Fruit fly (Drosophila melanogaster) whole organism, embryonic: ENCODE measurements around the gene IKKbeta.

ENCODE experiments used
- B-H2 ChIP-seq: fragments of 200-800 bp; sonication (Bioruptor generic); optimal IDR thresholded peaks from 2 replicates; lab custom pipeline; 2018; ENCODE audit warnings: missing biosample characterization, mild to moderate bottlenecking, missing genetic modification characterization
- CG12155 ChIP-seq: fragments of 200-800 bp; sonication (Bioruptor generic); optimal IDR thresholded peaks from 3 replicates; lab custom pipeline; 2016; ENCODE audit warnings: missing biosample characterization, missing genetic modification characterization
- CG12769 ChIP-seq: fragments of 200-800 bp; sonication (Bioruptor generic); optimal IDR thresholded peaks from 2 replicates; lab custom pipeline; 2019; ENCODE audit warnings: missing biosample characterization, mild to moderate bottlenecking, missing genetic modification characterization, moderate library complexity
- CG13775 ChIP-seq: fragments of 200-800 bp; sonication (Bioruptor generic); optimal IDR thresholded peaks from 3 replicates; lab custom pipeline; 2017; ENCODE audit warnings: missing biosample characterization, mild to moderate bottlenecking, missing genetic modification characterization
- CG14965 ChIP-seq: fragments of 200-800 bp; sonication (Bioruptor generic); optimal IDR thresholded peaks from 2 replicates; lab custom pipeline; 2016; ENCODE audit warnings: missing biosample characterization, missing genetic modification characterization, borderline replicate concordance
- CG16863 ChIP-seq: fragments of 200-800 bp; sonication (Bioruptor generic); optimal IDR thresholded peaks from 3 replicates; lab custom pipeline; 2016; ENCODE audit warnings: missing biosample characterization, missing genetic modification characterization
- CG18011 ChIP-seq: fragments of 200-800 bp; sonication (Bioruptor generic); optimal IDR thresholded peaks from 2 replicates; lab custom pipeline; 2017; ENCODE audit warnings: missing biosample characterization, missing genetic modification characterization, mild to moderate bottlenecking, moderate library complexity, missing genotype
- CG1832 ChIP-seq: fragments of 200-800 bp; sonication (Bioruptor generic); optimal IDR thresholded peaks from 2 replicates; lab custom pipeline; 2017; ENCODE audit warnings: missing biosample characterization, mild to moderate bottlenecking, missing genetic modification characterization, inconsistent platforms
- CG2116 ChIP-seq: fragments of 200-800 bp; sonication (Bioruptor generic); optimal IDR thresholded peaks from 3 replicates; lab custom pipeline; 2018; ENCODE audit warnings: missing biosample characterization, mild to moderate bottlenecking, missing genetic modification characterization
- CG34376 ChIP-seq: fragments of 200-800 bp; sonication (Bioruptor generic); optimal IDR thresholded peaks from 2 replicates; lab custom pipeline; 2018; ENCODE audit warnings: missing biosample characterization, mild to moderate bottlenecking, missing genetic modification characterization
- CG3838 ChIP-seq: fragments of 200-800 bp; sonication (Bioruptor generic); optimal IDR thresholded peaks from 3 replicates; lab custom pipeline; 2016; ENCODE audit warnings: missing biosample characterization, missing genetic modification characterization
- CG6175 ChIP-seq: fragments of 200-800 bp; sonication (Bioruptor generic); IDR thresholded peaks from 3 replicates; pipeline ENCODE4 v1.3.6; 2022; ENCODE audit warnings: missing biosample characterization, missing genetic modification characterization
- CG6683 ChIP-seq: fragments of 200-800 bp; sonication (Bioruptor generic); optimal IDR thresholded peaks from 2 replicates; lab custom pipeline; 2017; ENCODE audit warnings: missing biosample characterization, mild to moderate bottlenecking, missing genetic modification characterization, missing genetic modification reagents
- CG7556 ChIP-seq: fragments of 200-800 bp; sonication (Bioruptor generic); optimal IDR thresholded peaks from 2 replicates; lab custom pipeline; 2017; ENCODE audit warnings: missing biosample characterization, mild to moderate bottlenecking, missing genetic modification characterization
- CG7987 ChIP-seq: fragments of 200-800 bp; sonication (Bioruptor generic); optimal IDR thresholded peaks from 2 replicates; lab custom pipeline; 2018; ENCODE audit warnings: missing biosample characterization, mild to moderate bottlenecking, missing genetic modification characterization, moderate library complexity
- Camta ChIP-seq: fragments of 200-800 bp; sonication (Bioruptor generic); optimal IDR thresholded peaks from 2 replicates; lab custom pipeline; 2016; ENCODE audit warnings: missing biosample characterization, missing genetic modification characterization
- CoRest ChIP-seq: fragments of 200-800 bp; sonication (Bioruptor generic); optimal IDR thresholded peaks from 3 replicates; lab custom pipeline; 2018; ENCODE audit warnings: missing biosample characterization, mild to moderate bottlenecking, missing genetic modification characterization, moderate library complexity
- D ChIP-seq, 2 experiments: fragments of 200-800 bp in 1 of 2; fragments of >200 bp in 1 of 2; sonication (Bioruptor generic) in 1 of 2; optimal IDR thresholded peaks; 2 replicates in 1 of 2; 3 replicates in 1 of 2; lab custom pipeline; 2017; ENCODE audit warnings: mild to moderate bottlenecking in 1 of 2, missing biosample characterization in 1 of 2, missing genetic modification characterization in 1 of 2, missing genetic modification reagents in 1 of 2
- Dbx ChIP-seq: fragments of 200-800 bp; sonication (Bioruptor generic); IDR thresholded peaks from 3 replicates; pipeline ENCODE4 v1.3.6; 2022; ENCODE audit warnings: missing biosample characterization, missing genetic modification characterization
- Dip2 ChIP-seq: fragments of 200-800 bp; sonication (Bioruptor generic); IDR thresholded peaks from 2 replicates; pipeline ENCODE4 v1.3.6; 2022; ENCODE audit warnings: missing biosample characterization, missing genetic modification characterization
- HHEX ChIP-seq: fragments of 200-800 bp; sonication (Bioruptor generic); optimal IDR thresholded peaks from 3 replicates; lab custom pipeline; 2017; ENCODE audit warnings: missing biosample characterization, mild to moderate bottlenecking, missing genetic modification characterization, missing genetic modification reagents
- HLH54F ChIP-seq: fragments of 200-800 bp; sonication (Bioruptor generic); optimal IDR thresholded peaks from 3 replicates; lab custom pipeline; 2016; ENCODE audit warnings: missing biosample characterization, missing genetic modification characterization
- HmgZ ChIP-seq: fragments of 200-800 bp; sonication (Bioruptor generic); optimal IDR thresholded peaks from 2 replicates; lab custom pipeline; 2018; ENCODE audit warnings: missing biosample characterization, mild to moderate bottlenecking, missing genetic modification characterization
- Lpt ChIP-seq: fragments of >200 bp; optimal IDR thresholded peaks from 2 replicates; lab custom pipeline; 2018; ENCODE audit warnings: missing biosample characterization, missing genetic modification characterization
- Nf-YB ChIP-seq: fragments of 200-800 bp; sonication (Bioruptor generic); optimal IDR thresholded peaks from 3 replicates; lab custom pipeline; 2019; ENCODE audit warnings: missing biosample characterization, mild to moderate bottlenecking, missing genetic modification characterization, moderate library complexity
- Sox100B ChIP-seq: fragments of 200-800 bp; sonication (Bioruptor generic); optimal IDR thresholded peaks from 3 replicates; lab custom pipeline; 2018; ENCODE audit warnings: missing biosample characterization, mild to moderate bottlenecking, missing genetic modification characterization
- Sox102F ChIP-seq: fragments of 200-800 bp; sonication (Bioruptor generic); optimal IDR thresholded peaks from 2 replicates; lab custom pipeline; 2018; ENCODE audit warnings: missing biosample characterization, mild to moderate bottlenecking, missing genetic modification characterization, moderate library complexity
- caup ChIP-seq: fragments of 200-800 bp; sonication (Bioruptor generic); optimal IDR thresholded peaks from 3 replicates; lab custom pipeline; 2017; ENCODE audit warnings: missing biosample characterization, mild to moderate bottlenecking, missing genetic modification characterization, moderate library complexity; ENCODE audit not compliant: severe bottlenecking
- chinmo ChIP-seq: fragments of 200-800 bp; sonication (Bioruptor generic); IDR thresholded peaks from 4 replicates; pipeline ENCODE4 v1.3.6; 2022; ENCODE audit warnings: missing biosample characterization, missing genetic modification characterization; ENCODE audit not compliant: partially characterized antibody
- chn ChIP-seq: fragments of 200-800 bp; sonication (Bioruptor generic); optimal IDR thresholded peaks from 2 replicates; lab custom pipeline; 2016; ENCODE audit warnings: missing biosample characterization, missing genetic modification characterization
- dimm ChIP-seq: fragments of 200-800 bp; sonication (Bioruptor generic); IDR thresholded peaks from 2 replicates; pipeline ENCODE4 v1.3.6; 2022; ENCODE audit warnings: missing biosample characterization, missing genetic modification characterization
- dpn ChIP-seq, 2 experiments: fragments of 200-800 bp; sonication (Bioruptor generic); optimal IDR thresholded peaks; 3 replicates each; lab custom pipeline; 2016; ENCODE audit warnings: missing biosample characterization in 2 of 2, missing genetic modification characterization in 2 of 2
- eve ChIP-seq, 2 experiments: fragments of >200 bp; optimal IDR thresholded peaks; 2 replicates each; lab custom pipeline; 2017; ENCODE audit warnings: missing biosample characterization in 2 of 2, missing genetic modification characterization in 2 of 2
- grau ChIP-seq: fragments of 200-800 bp; optimal IDR thresholded peaks from 3 replicates; lab custom pipeline; 2019; ENCODE audit warnings: missing biosample characterization, mild to moderate bottlenecking, missing genetic modification characterization, moderate library complexity
- gro ChIP-seq: fragments of 200-800 bp; sonication (Bioruptor generic); optimal IDR thresholded peaks from 2 replicates; lab custom pipeline; 2016; ENCODE audit warnings: missing biosample characterization, missing genetic modification characterization
- gsb-n ChIP-seq: fragments of 200-800 bp; sonication (Bioruptor generic); optimal IDR thresholded peaks from 3 replicates; lab custom pipeline; 2018; ENCODE audit warnings: missing biosample characterization, mild to moderate bottlenecking, missing genetic modification characterization
- ham ChIP-seq: fragments of 200-800 bp; sonication (Bioruptor generic); IDR thresholded peaks from 2 replicates; pipeline ENCODE4 v1.3.6; 2022; ENCODE audit warnings: missing biosample characterization, missing genetic modification characterization
- hkb ChIP-seq, 2 experiments: fragments of 200-800 bp in 1 of 2; fragments of >200 bp in 1 of 2; sonication (Bioruptor generic) in 1 of 2; IDR thresholded peaks in 1 of 2; optimal IDR thresholded peaks in 1 of 2; 2 replicates each; pipeline versions ENCODE4 v1.3.6 to Lab custom; 2017 to 2022; ENCODE audit warnings: missing biosample characterization in 1 of 2, missing genetic modification characterization in 1 of 2
- hth ChIP-seq: fragments of >200 bp; optimal IDR thresholded peaks from 2 replicates; lab custom pipeline; 2017; ENCODE audit warnings: inconsistent platforms
- lilli ChIP-seq: fragments of 200-800 bp; sonication (Bioruptor generic); optimal IDR thresholded peaks from 3 replicates; lab custom pipeline; 2016; ENCODE audit warnings: missing biosample characterization, missing genetic modification characterization
- lola ChIP-seq, 3 experiments: fragments of >200 bp in 2 of 3; fragments of 200-800 bp in 1 of 3; sonication (Bioruptor generic) in 1 of 3; optimal IDR thresholded peaks; 2 replicates each; lab custom pipeline; 2017 to 2019; ENCODE audit warnings: missing biosample characterization in 3 of 3, missing genetic modification characterization in 3 of 3, mild to moderate bottlenecking in 1 of 3, moderate library complexity in 1 of 3
- luna ChIP-seq: fragments of 200-800 bp; sonication (Bioruptor generic); optimal IDR thresholded peaks from 2 replicates; lab custom pipeline; 2016; ENCODE audit warnings: missing biosample characterization, missing genetic modification characterization
- onecut ChIP-seq: fragments of 200-800 bp; sonication (Bioruptor generic); IDR thresholded peaks from 2 replicates; pipeline ENCODE4 v1.3.6; 2022; ENCODE audit warnings: missing biosample characterization, missing genetic modification characterization
- pita ChIP-seq: fragments of 200-800 bp; sonication (Bioruptor generic); optimal IDR thresholded peaks from 2 replicates; lab custom pipeline; 2017; ENCODE audit warnings: missing biosample characterization, mild to moderate bottlenecking, missing genetic modification characterization
- rib ChIP-seq: fragments of 200-800 bp; sonication (Bioruptor generic); IDR thresholded peaks from 2 replicates; pipeline ENCODE4 v1.3.6; 2022; ENCODE audit warnings: missing biosample characterization, missing genetic modification characterization
- sens ChIP-seq: fragments of 200-800 bp; sonication (Bioruptor generic); peaks from one replicate; lab custom pipeline; 2016; ENCODE audit warnings: missing biosample characterization, missing genetic modification characterization
- sisA ChIP-seq: fragments of 200-800 bp; sonication (Bioruptor generic); IDR thresholded peaks from 2 replicates; pipeline ENCODE4 v1.3.6; 2022; ENCODE audit warnings: missing biosample characterization, missing genetic modification characterization
- tgo ChIP-seq: fragments of 200-800 bp; sonication (Bioruptor generic); IDR thresholded peaks from 3 replicates; pipeline ENCODE4 v1.3.6; 2022; ENCODE audit warnings: missing biosample characterization, missing genetic modification characterization
- unpg ChIP-seq: fragments of 200-800 bp; sonication (Bioruptor generic); optimal IDR thresholded peaks from 3 replicates; lab custom pipeline; 2018; ENCODE audit warnings: missing biosample characterization, mild to moderate bottlenecking, missing genetic modification characterization, moderate library complexity
- zen ChIP-seq: fragments of 200-800 bp; sonication (Bioruptor generic); optimal IDR thresholded peaks from 3 replicates; lab custom pipeline; 2018; ENCODE audit warnings: missing biosample characterization, mild to moderate bottlenecking, missing genetic modification characterization, moderate library complexity

Gene IKKbeta

dm6 chr3R:16005943-16006342, 43.3 kb downstream of the IKKbeta start (continued):
- TF ChIP-seq CG6683 (GFP tag; lab: Kevin White, UChicago): no peak
- TF ChIP-seq Nf-YB (GFP tag; lab: Kevin White, UChicago): peak; percentile 42
- no peak for TF ChIP-seq lola (GFP tag; optimal IDR thresholded peaks at IDR 0.05; lab: Kevin White, UChicago)
- TF ChIP-seq CG12155 (GFP tag; lab: Kevin White, UChicago): no peak
- peak; percentile 3 for TF ChIP-seq lilli (GFP tag; lab: Kevin White, UChicago)
- peak; percentile 48 for TF ChIP-seq gsb-n (tag; lab: Kevin White, UChicago)
- TF ChIP-seq onecut (GFP tag; lab: Robert Waterston, UW): 0 out of 2 replicates have a peak, but pooled peaks have one; percentile 14
- no peak for TF ChIP-seq luna
- TF ChIP-seq Dbx (GFP tag; lab: Robert Waterston, UW): no peak
- TF ChIP-seq HHEX (GFP tag; lab: Kevin White, UChicago): peak; percentile 56
- no peak for TF ChIP-seq Dip2 (GFP tag; lab: Robert Waterston, UW)
- TF ChIP-seq D (optimal IDR thresholded peaks at IDR 0.05; lab: Kevin White, UChicago): no peak
- peak; percentile 16 for TF ChIP-seq D (GFP tag; optimal IDR thresholded peaks at IDR 0.05; lab: Kevin White, UChicago)
- TF ChIP-seq caup (GFP tag; lab: Kevin White, UChicago): peak; percentile 29
- no peak for TF ChIP-seq CG18011
- peak; percentile 92 for TF ChIP-seq sens (GFP tag; lab: Kevin White, UChicago)
- no peak for TF ChIP-seq tgo (GFP tag; lab: Robert Waterston, UW)
- no peak for TF ChIP-seq Camta (GFP tag; lab: Kevin White, UChicago)
- TF ChIP-seq chn (GFP tag; lab: Kevin White, UChicago): no peak
- TF ChIP-seq B-H2 (GFP tag; lab: Kevin White, UChicago): peak; percentile 3
- TF ChIP-seq dpn (GFP tag; optimal IDR thresholded peaks at IDR 0.05; lab: Kevin White, UChicago): no peak
- no peak for TF ChIP-seq CG34376 (GFP tag; lab: Kevin White, UChicago)
- TF ChIP-seq CG13775 (GFP tag; lab: Kevin White, UChicago): no peak
- peak; percentile 36 for TF ChIP-seq CoRest (tag; lab: Kevin White, UChicago)
- no peak for TF ChIP-seq CG2116 (GFP tag; lab: Kevin White, UChicago)
- no peak for TF ChIP-seq hth (lab: Kevin White, UChicago)
- no peak for TF ChIP-seq rib
- TF ChIP-seq CG7987 (GFP tag; lab: Kevin White, UChicago): peak; percentile 74
- no peak for TF ChIP-seq eve (GFP tag; optimal IDR thresholded peaks at IDR 0.05; lab: Kevin White, UChicago)
- peak; percentile 57 for TF ChIP-seq Sox100B (GFP tag; lab: Kevin White, UChicago)
- peak; percentile 60 for TF ChIP-seq Sox102F (GFP tag; lab: Kevin White, UChicago)
- TF ChIP-seq CG12769: peak; percentile 28
- no peak for TF ChIP-seq hkb (optimal IDR thresholded peaks at IDR 0.05; lab: Kevin White, UChicago)
- no peak for TF ChIP-seq hkb (GFP tag; IDR thresholded peaks at IDR 0.05; lab: Robert Waterston, UW)
- TF ChIP-seq Lpt (GFP tag; lab: Kevin White, UChicago): no peak
- no peak for TF ChIP-seq HLH54F (GFP tag; lab: Kevin White, UChicago)
- no peak for TF ChIP-seq CG1832 (GFP tag; lab: Kevin White, UChicago)
- no peak for TF ChIP-seq CG3838
- no peak for TF ChIP-seq zen (tag; lab: Kevin White, UChicago)
- no peak for TF ChIP-seq gro (GFP tag; lab: Kevin White, UChicago)
- TF ChIP-seq unpg (GFP tag; lab: Kevin White, UChicago): peak; percentile 61
- no peak for TF ChIP-seq HmgZ (tag; lab: Kevin White, UChicago)
- TF ChIP-seq grau (tag; lab: Kevin White, UChicago): peak; percentile 22
- no peak for TF ChIP-seq dimm (GFP tag; lab: Robert Waterston, UW)
- peak; percentile 25 for TF ChIP-seq CG7556 (GFP tag; lab: Kevin White, UChicago)
- no peak for TF ChIP-seq pita (GFP tag; lab: Kevin White, UChicago)
- no peak for TF ChIP-seq CG6175 (GFP tag; lab: Robert Waterston, UW)
- no peak for TF ChIP-seq CG14965 (GFP tag; lab: Kevin White, UChicago)
- no peak for TF ChIP-seq CG16863 (GFP tag; lab: Kevin White, UChicago)
- TF ChIP-seq chinmo (GFP tag; lab: Robert Waterston, UW): no peak
- TF ChIP-seq ham: no peak
- no peak for TF ChIP-seq sisA
